Fruit fly (Drosophila melanogaster) whole organism: ENCODE results near the gene CG18268.

Experiments used
- pan ChIP-seq: fragments of >200 bp; optimal IDR thresholded peaks from 2 replicates; lab custom pipeline; 2017
- psq ChIP-seq: fragments of >200 bp; optimal IDR thresholded peaks from 2 replicates; lab custom pipeline; 2017

DNA sequence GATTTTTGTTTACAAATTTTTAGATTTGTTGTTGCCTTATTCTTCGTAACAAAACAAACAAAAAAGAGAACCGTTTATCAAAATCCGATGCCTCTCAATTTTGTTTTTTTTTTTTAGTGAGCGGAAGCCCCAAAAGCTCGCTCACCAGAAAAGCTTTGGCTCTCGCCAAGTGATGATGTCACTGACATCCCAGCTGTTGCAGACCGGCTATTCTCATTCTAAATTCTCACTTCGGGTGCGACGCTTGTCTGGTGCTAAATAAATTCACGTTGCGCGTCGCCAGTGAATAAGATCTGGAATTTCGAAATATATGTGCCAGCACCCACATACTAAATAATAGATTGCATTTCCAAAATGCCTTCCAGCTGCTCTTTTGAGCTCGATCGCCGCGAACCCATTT, 10.4 kb downstream of the CG18268 start, which contains the start of gene CG2641:
- TF ChIP-seq psq (lab: Kevin White, UChicago) (no peak), pan (lab: Kevin White, UChicago) (no peak)
